Fruit fly (Drosophila melanogaster) whole organism: Measurements from ENCODE around the gene Mrp5.

Experiments used
- CG8478 ChIP-seq: fragments of >200 bp; optimal IDR thresholded peaks from 2 replicates; lab custom pipeline; 2018; ENCODE audit warnings: inconsistent platforms
- Dll ChIP-seq: fragments of >200 bp; optimal IDR thresholded peaks from 2 replicates; lab custom pipeline; 2017
- EcR ChIP-seq, 2 experiments: fragments of >200 bp; optimal IDR thresholded peaks; 2 replicates each; lab custom pipeline; 2017; ENCODE audit warnings: missing biosample characterization in 2 of 2, missing genetic modification characterization in 2 of 2, missing genetic modification reagents in 2 of 2
- pan ChIP-seq: fragments of >200 bp; optimal IDR thresholded peaks from 2 replicates; lab custom pipeline; 2017
- psq ChIP-seq: fragments of >200 bp; optimal IDR thresholded peaks from 2 replicates; lab custom pipeline; 2017
- usp ChIP-seq: fragments of >200 bp; optimal IDR thresholded peaks from 2 replicates; lab custom pipeline; 2017; ENCODE audit warnings: missing biosample characterization, missing genetic modification characterization, mixed read lengths

Gene Mrp5

DNA sequence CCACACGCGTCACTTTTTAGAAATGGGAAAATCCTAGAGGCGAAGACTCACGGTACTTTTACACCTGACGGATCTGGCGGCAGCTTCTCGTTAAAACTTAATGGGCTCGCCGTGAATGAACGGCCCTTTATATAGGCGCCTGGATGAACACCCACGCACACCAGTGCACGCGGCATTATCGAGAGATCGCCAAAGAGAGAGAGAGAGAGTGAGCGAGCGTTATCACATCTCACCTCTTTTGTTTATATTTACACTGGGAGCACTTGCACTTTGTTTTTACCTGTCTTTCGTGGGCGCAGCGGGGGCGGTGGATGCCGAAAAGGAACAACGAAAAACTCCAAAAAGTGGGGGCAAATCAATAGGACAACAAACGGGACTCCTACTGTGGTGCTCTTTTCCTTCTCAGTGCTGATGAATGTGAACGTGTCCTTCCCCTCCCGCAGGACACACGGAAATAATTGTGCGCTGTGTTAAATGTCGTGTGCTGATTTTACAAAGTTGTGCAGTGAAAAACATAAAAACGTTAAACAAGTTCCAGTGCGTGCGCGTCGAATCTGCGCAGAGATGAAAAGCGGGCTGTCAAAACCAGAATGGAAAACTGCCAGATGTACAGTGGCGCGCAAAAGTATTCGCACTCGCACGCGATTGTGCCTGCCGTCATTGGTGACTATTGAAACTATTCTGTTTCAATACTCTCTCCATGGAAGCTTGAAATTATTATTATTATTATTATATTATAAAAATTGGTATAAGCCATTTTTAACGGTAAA is at the start of gene Mrp5:
TSS of gene Mrp5 (minus strand) at position 561 of the 770 bp plus-strand sequence.
- no peak for TF ChIP-seq pan (lab: Kevin White, UChicago)
- TF ChIP-seq psq (lab: Kevin White, UChicago): no peak
- TF ChIP-seq usp (GFP tag; lab: Kevin White, UChicago): no peak
- TF ChIP-seq Dll (lab: Kevin White, UChicago): peak; percentile 75
- no peak for TF ChIP-seq CG8478
- TF ChIP-seq EcR (GFP tag; optimal IDR thresholded peaks at IDR 0.05; lab: Kevin White, UChicago): no peak

DNA sequence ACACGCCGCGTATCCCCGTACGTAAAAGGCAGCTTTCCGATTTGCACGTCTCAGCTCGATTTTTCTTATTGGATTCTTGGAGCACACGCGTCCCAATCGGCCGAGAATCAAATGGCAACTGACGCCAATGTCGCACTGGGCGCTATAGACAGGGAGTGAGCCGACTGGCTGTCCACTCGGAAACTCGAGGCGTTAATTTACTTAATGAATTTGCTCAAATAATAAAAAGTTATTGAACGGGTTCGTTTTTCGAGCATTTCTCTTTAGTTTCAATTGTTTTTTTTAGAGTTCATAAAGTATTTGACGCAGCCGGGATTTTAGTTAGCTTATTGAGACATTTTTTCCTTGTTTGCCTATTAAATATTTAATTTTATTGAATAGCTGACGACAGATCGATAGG is 49.8 kb upstream of the Mrp5 start, which contains the start of gene CG4462:
TSS of gene CG4462 (minus strand) at position 101 of the 400 bp plus-strand sequence.
- no peak for TF ChIP-seq psq (lab: Kevin White, UChicago)
- no peak for TF ChIP-seq CG8478
- TF ChIP-seq Dll (lab: Kevin White, UChicago): no peak
- no peak for TF ChIP-seq pan (lab: Kevin White, UChicago)
- TF ChIP-seq EcR (GFP tag; optimal IDR thresholded peaks at IDR 0.05; lab: Kevin White, UChicago): no peak
- no peak for TF ChIP-seq usp (GFP tag; lab: Kevin White, UChicago)

DNA sequence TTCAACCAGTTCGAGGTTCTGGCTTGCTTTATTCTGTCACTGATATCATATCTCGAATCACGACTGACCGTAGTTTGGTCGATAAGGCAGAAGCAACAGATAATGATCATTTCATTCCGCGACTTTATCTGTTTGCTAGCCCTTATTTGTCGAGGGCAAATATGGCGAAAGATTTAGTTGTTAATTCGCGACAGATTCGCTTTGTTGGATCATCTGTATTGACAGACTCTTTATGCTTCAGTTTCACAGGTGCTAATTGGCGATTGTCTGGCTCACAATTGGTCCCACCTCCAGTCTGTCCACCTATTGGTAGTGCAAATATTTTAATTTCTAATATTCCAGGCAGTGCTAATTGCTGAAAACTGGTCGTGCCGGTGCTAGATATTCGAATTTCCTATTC is 48.9 kb upstream of the Mrp5 start:
- TF ChIP-seq Dll (lab: Kevin White, UChicago) (no peak), pan (lab: Kevin White, UChicago) (no peak), psq (lab: Kevin White, UChicago) (no peak), usp (GFP tag; lab: Kevin White, UChicago) (no peak), CG8478 (no peak), EcR (GFP tag; optimal IDR thresholded peaks at IDR 0.05; lab: Kevin White, UChicago) (no peak)

DNA sequence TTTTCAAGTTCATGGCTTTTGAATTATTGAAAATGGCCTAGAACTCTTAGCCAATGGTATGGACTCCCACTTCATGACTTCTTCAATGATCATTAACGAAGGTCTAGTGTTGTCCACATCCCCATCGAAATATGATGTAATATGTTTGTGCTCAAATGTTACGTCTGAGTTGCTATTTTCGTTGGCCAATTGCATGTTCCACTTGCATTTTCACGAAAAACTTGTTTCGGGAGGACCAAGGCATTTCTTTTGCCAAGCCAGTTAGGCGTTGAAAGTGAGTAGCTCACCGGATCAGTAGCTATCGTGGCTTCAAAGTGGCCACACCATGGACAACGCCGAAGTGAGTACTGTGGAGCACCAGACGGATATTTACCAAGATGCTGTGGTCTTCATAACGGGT is 42.7 kb upstream of the Mrp5 start, which contains the start of gene CG4770:
TSS of gene CG4770 (plus strand) at position 301 of the 400 bp plus-strand sequence.
- TF ChIP-seq psq (lab: Kevin White, UChicago): no peak
- TF ChIP-seq CG8478: no peak
- TF ChIP-seq usp (GFP tag; lab: Kevin White, UChicago): no peak
- no peak for TF ChIP-seq pan (lab: Kevin White, UChicago)
- no peak for TF ChIP-seq EcR (GFP tag; optimal IDR thresholded peaks at IDR 0.05; lab: Kevin White, UChicago)
- TF ChIP-seq Dll (lab: Kevin White, UChicago): no peak

DNA sequence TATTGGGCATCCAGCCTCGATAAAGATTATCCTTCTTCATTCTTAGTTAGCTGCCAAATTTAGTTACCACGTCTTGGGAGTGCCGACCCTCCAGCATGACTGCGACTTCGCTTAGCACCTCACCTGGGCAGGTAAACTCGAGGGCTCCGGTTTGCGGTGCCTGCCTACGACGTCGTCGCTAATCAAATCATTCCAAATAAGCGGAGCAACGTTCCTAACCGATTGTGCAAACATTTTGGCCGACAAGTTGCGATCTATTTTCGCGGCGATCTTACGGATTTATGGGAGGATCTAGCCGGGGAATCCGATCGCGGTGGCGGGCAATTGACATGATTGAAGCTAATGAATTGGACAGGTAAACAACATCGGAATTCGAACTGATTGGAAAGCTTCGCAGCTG is 42.3 kb upstream of the Mrp5 start, which contains the start of gene CG4465:
TSS of gene CG4465 (minus strand) at position 101 of the 400 bp plus-strand sequence.
- TF ChIP-seq psq (lab: Kevin White, UChicago) (no peak), pan (lab: Kevin White, UChicago) (no peak), Dll (lab: Kevin White, UChicago) (no peak), usp (GFP tag; lab: Kevin White, UChicago) (no peak), CG8478 (no peak)

DNA sequence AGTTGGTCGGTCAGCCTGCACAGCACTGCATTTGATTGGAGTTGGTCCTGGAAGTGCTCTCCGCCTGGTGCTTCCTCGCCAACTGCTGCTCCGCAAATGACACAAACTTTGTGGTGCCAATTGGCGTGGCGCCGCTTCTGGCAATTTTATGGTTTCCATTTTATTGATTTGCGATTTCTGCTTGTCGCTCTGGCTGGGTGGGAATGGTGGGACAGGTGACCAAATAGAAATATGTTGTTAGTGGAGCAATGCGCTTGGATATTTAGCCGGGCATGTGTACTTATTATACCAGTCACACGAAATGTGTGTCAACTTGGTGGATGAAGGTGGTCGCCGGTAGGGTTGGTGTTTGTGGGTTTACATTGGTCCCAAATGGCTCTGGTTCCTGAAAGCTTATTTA is 39.8 kb upstream of the Mrp5 start, which contains the start of the genes Xport-A and Xport-B:
TSS of gene Xport-A (minus strand) at position 101 of the 400 bp plus-strand sequence.
TSS of gene Xport-B (minus strand) at position 101 of the 400 bp plus-strand sequence.
- no peak for TF ChIP-seq usp (GFP tag; lab: Kevin White, UChicago)
- no peak for TF ChIP-seq pan (lab: Kevin White, UChicago)
- no peak for TF ChIP-seq CG8478
- no peak for TF ChIP-seq EcR (GFP tag; optimal IDR thresholded peaks at IDR 0.05; lab: Kevin White, UChicago)

DNA sequence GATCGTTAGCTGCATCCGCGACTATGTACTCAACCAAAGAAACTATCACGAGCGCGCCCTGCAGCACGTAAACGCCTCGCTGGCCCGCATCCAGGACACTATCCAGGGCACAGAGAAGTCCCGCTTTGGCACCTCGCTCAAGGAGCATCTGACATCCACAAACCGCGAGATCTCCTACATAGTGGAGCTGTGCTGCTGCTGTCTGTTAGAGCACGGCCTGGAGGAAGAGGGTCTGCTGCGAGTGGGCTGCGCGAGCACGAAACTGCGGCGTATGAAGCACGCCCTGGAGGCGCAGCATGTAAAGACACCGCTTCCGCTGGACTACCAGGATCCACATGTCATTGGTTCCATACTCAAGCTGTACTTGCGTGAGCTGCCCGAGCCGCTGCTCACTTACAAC is 35.6 kb upstream of the Mrp5 start:
- TF ChIP-seq psq (lab: Kevin White, UChicago): no peak
- no peak for TF ChIP-seq Dll (lab: Kevin White, UChicago)
- no peak for TF ChIP-seq pan (lab: Kevin White, UChicago)
- no peak for TF ChIP-seq EcR (GFP tag; optimal IDR thresholded peaks at IDR 0.05; lab: Kevin White, UChicago)
- TF ChIP-seq usp (GFP tag; lab: Kevin White, UChicago): no peak
- TF ChIP-seq CG8478: no peak

DNA sequence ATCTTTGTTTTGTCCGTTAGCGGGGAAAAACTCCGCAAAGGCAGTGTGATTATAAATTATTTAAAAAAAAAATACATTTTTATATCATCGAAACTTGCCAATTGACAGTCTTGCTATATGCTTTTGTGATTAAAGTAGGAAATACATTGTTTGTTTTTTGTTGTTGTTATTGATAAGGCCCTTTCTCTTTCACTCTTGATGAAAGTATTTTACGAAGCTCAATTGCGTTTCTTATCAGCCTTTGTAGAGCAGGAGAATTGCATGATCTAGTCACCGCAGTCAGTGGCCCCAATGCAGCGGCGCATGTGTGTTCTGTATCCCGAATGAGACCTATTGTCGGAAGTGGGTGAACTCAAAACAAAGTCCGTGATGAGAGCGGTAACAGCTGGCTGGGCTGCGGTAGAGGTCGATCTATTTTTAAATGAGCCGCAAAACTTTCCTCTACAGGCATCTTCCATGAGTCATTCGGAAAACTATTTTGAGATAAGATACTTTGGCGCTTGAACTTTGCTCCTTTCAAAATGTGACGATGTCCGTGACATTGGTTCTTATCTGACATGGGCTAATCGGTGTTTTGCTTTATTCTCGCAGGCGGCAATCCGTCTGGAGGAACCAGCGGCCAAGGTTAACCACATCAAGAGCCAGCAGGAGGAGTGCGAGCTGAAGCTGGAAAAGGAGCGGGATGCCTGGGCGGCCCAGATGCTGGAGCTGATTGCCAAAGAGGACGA is 35.0 kb upstream of the Mrp5 start:
- TF ChIP-seq Dll (lab: Kevin White, UChicago): no peak
- no peak for TF ChIP-seq EcR (GFP tag; optimal IDR thresholded peaks at IDR 0.05; lab: Kevin White, UChicago)
- TF ChIP-seq CG8478: no peak
- no peak for TF ChIP-seq usp (GFP tag; lab: Kevin White, UChicago)
- TF ChIP-seq pan (lab: Kevin White, UChicago): no peak
- no peak for TF ChIP-seq psq (lab: Kevin White, UChicago)

DNA sequence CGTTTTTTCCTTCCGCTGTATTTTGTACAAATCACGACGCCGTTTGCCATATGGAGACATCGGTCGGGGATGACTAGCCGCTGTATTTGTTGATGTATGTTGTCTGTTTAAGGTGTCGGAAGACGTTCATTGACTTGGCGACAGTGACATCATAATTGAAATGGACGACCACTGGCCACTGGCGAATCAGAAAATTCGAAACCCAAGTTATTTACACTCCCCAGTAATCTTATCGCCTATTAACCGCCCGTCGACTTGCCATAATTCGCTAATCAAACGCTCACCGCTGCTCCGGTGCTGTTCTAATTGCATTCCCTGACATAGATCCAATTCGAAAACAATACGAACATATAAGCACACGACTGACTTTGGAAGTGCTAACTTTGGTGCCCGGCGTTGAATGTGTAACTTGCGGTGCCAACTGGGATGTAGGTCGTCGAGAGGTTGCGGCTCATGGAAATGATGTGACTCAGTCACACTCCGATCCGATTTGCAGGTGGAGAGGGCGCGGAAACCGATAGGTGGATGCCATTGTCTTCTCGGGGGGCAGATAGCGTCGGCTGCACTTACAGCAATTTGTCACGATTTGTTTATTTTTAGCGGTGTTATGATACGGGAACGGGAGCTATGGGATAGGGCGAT is 34.2 kb upstream of the Mrp5 start:
- TF ChIP-seq usp (GFP tag; lab: Kevin White, UChicago) (no peak), Dll (lab: Kevin White, UChicago) (no peak), EcR (GFP tag; optimal IDR thresholded peaks at IDR 0.05; lab: Kevin White, UChicago) (no peak), CG8478 (no peak)

DNA sequence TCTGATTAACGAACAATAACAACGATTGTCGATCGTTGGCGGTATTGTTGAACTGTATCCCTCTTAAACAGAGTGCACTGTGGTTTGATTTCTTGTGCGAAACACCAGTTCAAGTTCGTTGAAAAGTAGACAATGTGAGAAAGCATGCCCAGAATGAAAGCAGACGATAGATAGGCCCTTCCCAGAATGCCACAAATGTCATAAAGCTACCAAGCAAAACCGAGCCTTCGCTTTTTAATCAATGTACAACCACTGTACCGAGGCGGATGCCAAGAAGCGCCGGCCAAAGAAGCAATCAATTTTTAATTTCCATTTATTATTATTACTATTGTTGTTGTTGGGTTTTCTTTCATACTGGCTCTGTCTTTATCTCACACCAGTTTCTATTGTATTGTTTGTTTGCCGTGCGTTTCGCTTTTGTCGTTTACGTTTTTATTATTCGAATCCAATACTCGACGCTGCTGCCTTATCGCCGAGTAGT is 33.4 kb upstream of the Mrp5 start:
- no peak for TF ChIP-seq psq (lab: Kevin White, UChicago)
- TF ChIP-seq CG8478: no peak
- TF ChIP-seq usp (GFP tag; lab: Kevin White, UChicago): no peak
- TF ChIP-seq Dll (lab: Kevin White, UChicago): no peak
- TF ChIP-seq EcR (GFP tag; optimal IDR thresholded peaks at IDR 0.05; lab: Kevin White, UChicago): no peak
- TF ChIP-seq pan (lab: Kevin White, UChicago): no peak
